Fruit fly (Drosophila melanogaster) whole organism, wandering third instar larva: Measurements from ENCODE around the gene CCHa2.

Experiments used
- Abd-B ChIP-seq: fragments of >200 bp; optimal IDR thresholded peaks from 2 replicates; lab custom pipeline; 2017; ENCODE audit warnings: missing biosample characterization, missing genetic modification characterization
- CG32264 ChIP-seq: fragments of 200-800 bp; sonication (Bioruptor generic); optimal IDR thresholded peaks from 2 replicates; lab custom pipeline; 2016; ENCODE audit warnings: missing biosample characterization, missing genetic modification characterization
- CG9705 ChIP-seq: fragments of 200-800 bp; sonication (Bioruptor generic); optimal IDR thresholded peaks from 2 replicates; lab custom pipeline; 2018; ENCODE audit warnings: missing biosample characterization, mild to moderate bottlenecking, missing genetic modification characterization
- CrebA ChIP-seq: fragments of 200-800 bp; sonication (Bioruptor generic); optimal IDR thresholded peaks from 2 replicates; lab custom pipeline; 2016; ENCODE audit warnings: missing biosample characterization, mild to moderate bottlenecking, missing genetic modification characterization, borderline replicate concordance
- Dfd ChIP-seq: fragments of >200 bp; optimal IDR thresholded peaks from 2 replicates; lab custom pipeline; 2017; ENCODE audit warnings: missing biosample characterization, missing genetic modification characterization
- Dif ChIP-seq: fragments of 200-275, 200-300 bp; sonication (Bioruptor generic); optimal IDR thresholded peaks from 2 replicates; lab custom pipeline; 2018; ENCODE audit warnings: missing biosample characterization, missing genetic modification characterization; ENCODE audit not compliant: partially characterized antibody
- GATAd ChIP-seq: sonication (Bioruptor generic); optimal IDR thresholded peaks from 2 replicates; lab custom pipeline; 2016; ENCODE audit warnings: missing biosample characterization, missing genetic modification characterization
- HLH106 ChIP-seq: fragments of 200-800 bp; optimal IDR thresholded peaks from 3 replicates; lab custom pipeline; 2019; ENCODE audit warnings: missing biosample characterization, mild to moderate bottlenecking, missing genetic modification characterization, moderate library complexity
- Hnf4 ChIP-seq: fragments of 200-800 bp; sonication (Bioruptor generic); optimal IDR thresholded peaks from 2 replicates; lab custom pipeline; 2016; ENCODE audit warnings: missing biosample characterization, mild to moderate bottlenecking, missing genetic modification characterization
- Hr78 ChIP-seq: fragments of >200 bp; optimal IDR thresholded peaks from 2 replicates; lab custom pipeline; 2017; ENCODE audit warnings: missing biosample characterization, missing genetic modification characterization
- Hr83 ChIP-seq: fragments of 200-300 bp; sonication (Bioruptor generic); optimal IDR thresholded peaks from 2 replicates; lab custom pipeline; 2016; ENCODE audit warnings: missing biosample characterization, mild to moderate bottlenecking, missing genetic modification characterization, moderate library complexity; ENCODE audit not compliant: poor library complexity, severe bottlenecking
- Jra ChIP-seq: sonication (Bioruptor generic); optimal IDR thresholded peaks from 2 replicates; lab custom pipeline; 2016; ENCODE audit warnings: missing biosample characterization, missing genetic modification characterization
- Mio ChIP-seq: sonication (Bioruptor generic); optimal IDR thresholded peaks from 2 replicates; lab custom pipeline; 2016; ENCODE audit warnings: missing biosample characterization, missing genetic modification characterization
- Myc ChIP-seq: fragments of >200 bp; optimal IDR thresholded peaks from 2 replicates; lab custom pipeline; 2017
- N ChIP-seq: fragments of >200 bp; optimal IDR thresholded peaks from 2 replicates; lab custom pipeline; 2018; ENCODE audit warnings: missing biosample characterization, missing external identifiers, missing genetic modification characterization
- OdsH ChIP-seq: fragments of 200-800 bp; sonication (Bioruptor generic); optimal IDR thresholded peaks from 2 replicates; lab custom pipeline; 2016; ENCODE audit warnings: missing biosample characterization, mild to moderate bottlenecking, missing genetic modification characterization
- Rel ChIP-seq, 2 experiments: fragments of 200-800 bp; sonication (Bioruptor generic) in 1 of 2; optimal IDR thresholded peaks; 2 replicates in 1 of 2; 3 replicates in 1 of 2; lab custom pipeline; 2016 to 2019; ENCODE audit warnings: mild to moderate bottlenecking in 2 of 2, missing biosample characterization in 2 of 2, missing genetic modification characterization in 2 of 2, moderate library complexity in 1 of 2
- Sp1 ChIP-seq: fragments of 200-800 bp; sonication (Bioruptor generic); optimal IDR thresholded peaks from 3 replicates; lab custom pipeline; 2019; ENCODE audit warnings: missing biosample characterization, mild to moderate bottlenecking, missing genetic modification characterization, moderate library complexity
- Vsx2 ChIP-seq: fragments of 200-300, 225-300 bp; sonication (Bioruptor generic); optimal IDR thresholded peaks from 2 replicates; lab custom pipeline; 2018; ENCODE audit warnings: missing biosample characterization, missing genetic modification characterization; ENCODE audit not compliant: partially characterized antibody
- br ChIP-seq: fragments of 200-800 bp; sonication (Bioruptor generic); optimal IDR thresholded peaks from 2 replicates; lab custom pipeline; 2016; ENCODE audit warnings: missing biosample characterization, missing genetic modification characterization
- brk ChIP-seq: fragments of 200-800 bp; sonication (Bioruptor generic); optimal IDR thresholded peaks from 2 replicates; lab custom pipeline; 2016; ENCODE audit warnings: missing biosample characterization, mild to moderate bottlenecking, missing genetic modification characterization
- dl ChIP-seq, 2 experiments: fragments of 175-275, 200-275 bp in 1 of 2; fragments of 200-275 bp in 1 of 2; sonication (Bioruptor generic); optimal IDR thresholded peaks; lab custom pipeline; 2018; ENCODE audit warnings: mild to moderate bottlenecking in 2 of 2, missing biosample characterization in 2 of 2, missing genetic modification characterization in 2 of 2, moderate library complexity in 2 of 2; ENCODE audit not compliant: partially characterized antibody in 2 of 2, insufficient read depth in 1 of 2
- dmrt93B ChIP-seq: fragments of 200-800 bp; sonication (Bioruptor generic); optimal IDR thresholded peaks from 2 replicates; lab custom pipeline; 2018; ENCODE audit warnings: missing biosample characterization, mild to moderate bottlenecking, missing genetic modification characterization
- dsf ChIP-seq: sonication (Bioruptor generic); optimal IDR thresholded peaks from 2 replicates; lab custom pipeline; 2016; ENCODE audit warnings: missing biosample characterization, missing genetic modification characterization, borderline replicate concordance
- ey ChIP-seq: fragments of 200-800 bp; sonication (Bioruptor generic); optimal IDR thresholded peaks from 2 replicates; lab custom pipeline; 2016; ENCODE audit warnings: missing biosample characterization, missing genetic modification characterization
- foxo ChIP-seq, 2 experiments: fragments of 200-800 bp; sonication (Bioruptor generic); optimal IDR thresholded peaks; 2 replicates in 1 of 2; 3 replicates in 1 of 2; lab custom pipeline; 2016 to 2017; ENCODE audit warnings: missing biosample characterization in 2 of 2, missing genetic modification characterization in 2 of 2
- fru ChIP-seq: fragments of 200-800 bp; sonication (Bioruptor generic); optimal IDR thresholded peaks from 3 replicates; lab custom pipeline; 2016; ENCODE audit warnings: missing biosample characterization, mild to moderate bottlenecking, missing genetic modification characterization
- h ChIP-seq: fragments of 200-800 bp; sonication (Bioruptor generic); optimal IDR thresholded peaks from 3 replicates; lab custom pipeline; 2016; ENCODE audit warnings: missing biosample characterization, mild to moderate bottlenecking, missing genetic modification characterization
- jim ChIP-seq: fragments of 175-275, 200-325 bp; sonication (Bioruptor generic); optimal IDR thresholded peaks from 2 replicates; lab custom pipeline; 2016; ENCODE audit warnings: missing biosample characterization, mild to moderate bottlenecking, missing genetic modification characterization
- lola ChIP-seq: fragments of >200 bp; optimal IDR thresholded peaks from 2 replicates; lab custom pipeline; 2017; ENCODE audit warnings: missing biosample characterization, missing genetic modification characterization
- pan ChIP-seq: fragments of >200 bp; optimal IDR thresholded peaks from 2 replicates; lab custom pipeline; 2017
- psq ChIP-seq: fragments of 200-800 bp; sonication (Bioruptor generic); optimal IDR thresholded peaks from 3 replicates; lab custom pipeline; 2017; ENCODE audit warnings: missing biosample characterization, mild to moderate bottlenecking, missing genetic modification characterization, moderate library complexity
- rgr ChIP-seq: fragments of 200-800 bp; sonication (Bioruptor generic); optimal IDR thresholded peaks from 3 replicates; lab custom pipeline; 2016; ENCODE audit warnings: missing biosample characterization, mild to moderate bottlenecking, missing genetic modification characterization
- sage ChIP-seq: fragments of 200-800 bp; sonication (Bioruptor generic); optimal IDR thresholded peaks from 2 replicates; lab custom pipeline; 2016; ENCODE audit warnings: missing biosample characterization, mild to moderate bottlenecking, missing genetic modification characterization
- sv ChIP-seq: fragments of 200-800 bp; sonication (Bioruptor generic); optimal IDR thresholded peaks from 3 replicates; lab custom pipeline; 2016; ENCODE audit warnings: missing biosample characterization, missing genetic modification characterization
- tai ChIP-seq: sonication (Bioruptor generic); optimal IDR thresholded peaks from 2 replicates; lab custom pipeline; 2016; ENCODE audit warnings: missing biosample characterization, missing genetic modification characterization
- usp ChIP-seq: fragments of >200 bp; optimal IDR thresholded peaks from 2 replicates; lab custom pipeline; 2017; ENCODE audit warnings: missing biosample characterization, missing genetic modification characterization
- woc ChIP-seq: sonication (Bioruptor generic); optimal IDR thresholded peaks from 2 replicates; lab custom pipeline; 2016; ENCODE audit warnings: missing biosample characterization, mild to moderate bottlenecking, missing genetic modification characterization

Gene CCHa2

dm6 chr3R:13365665-13366414, 29.2 kb downstream of the CCHa2 start:
- TF ChIP-seq Jra (GFP tag; lab: Kevin White, UChicago), result no peak
- no peak for TF ChIP-seq N (GFP tag; lab: Kevin White, UChicago)
- no peak for TF ChIP-seq usp

dm6 chr3R:13364175-13365174, 30.5 kb downstream of the CCHa2 start, which contains the start of gene Dic1:
Gene Dic1, plus strand, starts transcription at chr3R:13364938.
- TF ChIP-seq dmrt93B (GFP tag; lab: Kevin White, UChicago) (peak; percentile 97), Dfd (GFP tag; lab: Kevin White, UChicago) (peak; percentile 93), Myc (lab: Kevin White, UChicago) (no peak), sv (peak; percentile 97), jim (no peak), CrebA (GFP tag; lab: Kevin White, UChicago) (peak; percentile 74), Sp1 (GFP tag; lab: Kevin White, UChicago) (peak; percentile 98), lola (no peak), Hnf4 (GFP tag; lab: Kevin White, UChicago) (peak; percentile 90), GATAd (GFP tag; lab: Kevin White, UChicago) (peak; percentile 39), usp (no peak), HLH106 (tag; lab: Kevin White, UChicago) (peak; percentile 96), pan (lab: Kevin White, UChicago) (no peak), dl (GFP tag; optimal IDR thresholded peaks at IDR 0.05; lab: Kevin White, UChicago; ENCODE audit: insufficient read depth in 1 of 2, partially characterized antibody in 2 of 2) (peak; percentile 93 to 94), Mio (GFP tag; lab: Kevin White, UChicago) (peak; percentile 42), psq (GFP tag; lab: Kevin White, UChicago) (peak; percentile 96), woc (GFP tag; lab: Kevin White, UChicago) (peak; percentile 88), h (GFP tag; lab: Kevin White, UChicago) (peak; percentile 97), dsf (GFP tag; lab: Kevin White, UChicago) (peak; percentile 72), tai (GFP tag; lab: Kevin White, UChicago) (peak; percentile 93), ey (GFP tag; lab: Kevin White, UChicago) (peak; percentile 95), Hr78 (GFP tag; lab: Kevin White, UChicago) (no peak), sage (GFP tag; lab: Kevin White, UChicago) (peak; percentile 83), fru (peak; percentile 97), Dif (GFP tag; lab: Kevin White, UChicago) (peak; percentile 96), CG9705 (GFP tag; lab: Kevin White, UChicago) (peak; percentile 91), Rel (GFP tag; optimal IDR thresholded peaks at IDR 0.05; lab: Kevin White, UChicago) (peak; percentile 91), Rel (tag; optimal IDR thresholded peaks at IDR 0.05; lab: Kevin White, UChicago) (peak; percentile 58), OdsH (GFP tag; lab: Kevin White, UChicago) (peak; percentile 98), N (GFP tag; lab: Kevin White, UChicago) (no peak), brk (GFP tag; lab: Kevin White, UChicago) (peak; percentile 92), CG32264 (peak; percentile 88), Jra (GFP tag; lab: Kevin White, UChicago) (peak; percentile 87), br (GFP tag; lab: Kevin White, UChicago) (peak; percentile 96), rgr (GFP tag; lab: Kevin White, UChicago) (peak; percentile 97), foxo (GFP tag; optimal IDR thresholded peaks at IDR 0.05; lab: Kevin White, UChicago) (peak in 1 of 2 experiments; percentile 98), Vsx2 (GFP tag; lab: Kevin White, UChicago) (peak; percentile 93), Hr83 (GFP tag; lab: Kevin White, UChicago) (peak; percentile 90), Abd-B (GFP tag; lab: Kevin White, UChicago) (no peak)
